Fruit fly (Drosophila melanogaster) whole organism, wandering third instar larva: ENCODE results near the gene CG43841.

Experiments used
- Abd-B ChIP-seq: fragments of >200 bp; optimal IDR thresholded peaks from 2 replicates; lab custom pipeline; 2017; ENCODE audit warnings: missing biosample characterization, missing genetic modification characterization
- CG32264 ChIP-seq: fragments of 200-800 bp; sonication (Bioruptor generic); optimal IDR thresholded peaks from 2 replicates; lab custom pipeline; 2016; ENCODE audit warnings: missing biosample characterization, missing genetic modification characterization
- Hr83 ChIP-seq: fragments of 200-300 bp; sonication (Bioruptor generic); optimal IDR thresholded peaks from 2 replicates; lab custom pipeline; 2016; ENCODE audit warnings: missing biosample characterization, mild to moderate bottlenecking, missing genetic modification characterization, moderate library complexity; ENCODE audit not compliant: poor library complexity, severe bottlenecking
- Sp1 ChIP-seq: fragments of 200-800 bp; sonication (Bioruptor generic); optimal IDR thresholded peaks from 3 replicates; lab custom pipeline; 2019; ENCODE audit warnings: missing biosample characterization, mild to moderate bottlenecking, missing genetic modification characterization, moderate library complexity
- br ChIP-seq: fragments of 200-800 bp; sonication (Bioruptor generic); optimal IDR thresholded peaks from 2 replicates; lab custom pipeline; 2016; ENCODE audit warnings: missing biosample characterization, missing genetic modification characterization
- brk ChIP-seq: fragments of 200-800 bp; sonication (Bioruptor generic); optimal IDR thresholded peaks from 2 replicates; lab custom pipeline; 2016; ENCODE audit warnings: missing biosample characterization, mild to moderate bottlenecking, missing genetic modification characterization
- dmrt93B ChIP-seq: fragments of 200-800 bp; sonication (Bioruptor generic); optimal IDR thresholded peaks from 2 replicates; lab custom pipeline; 2018; ENCODE audit warnings: missing biosample characterization, mild to moderate bottlenecking, missing genetic modification characterization
- h ChIP-seq: fragments of 200-800 bp; sonication (Bioruptor generic); optimal IDR thresholded peaks from 3 replicates; lab custom pipeline; 2016; ENCODE audit warnings: missing biosample characterization, mild to moderate bottlenecking, missing genetic modification characterization
- lola ChIP-seq: fragments of >200 bp; optimal IDR thresholded peaks from 2 replicates; lab custom pipeline; 2017; ENCODE audit warnings: missing biosample characterization, missing genetic modification characterization
- psq ChIP-seq: fragments of 200-800 bp; sonication (Bioruptor generic); optimal IDR thresholded peaks from 3 replicates; lab custom pipeline; 2017; ENCODE audit warnings: missing biosample characterization, mild to moderate bottlenecking, missing genetic modification characterization, moderate library complexity
- woc ChIP-seq: sonication (Bioruptor generic); optimal IDR thresholded peaks from 2 replicates; lab custom pipeline; 2016; ENCODE audit warnings: missing biosample characterization, mild to moderate bottlenecking, missing genetic modification characterization

- TF ChIP-seq h (no peak), woc (GFP tag; lab: Kevin White, UChicago) (no peak), br (GFP tag; lab: Kevin White, UChicago) (no peak), brk (GFP tag; lab: Kevin White, UChicago) (no peak), Hr83 (GFP tag; lab: Kevin White, UChicago) (no peak), Sp1 (GFP tag; lab: Kevin White, UChicago) (no peak), psq (GFP tag; lab: Kevin White, UChicago) (no peak), lola (GFP tag; lab: Kevin White, UChicago) (no peak), Abd-B (no peak), dmrt93B (GFP tag; lab: Kevin White, UChicago) (no peak), CG32264 (GFP tag; lab: Kevin White, UChicago) (no peak)
These were observed 39.5 kb upstream of the CG43841 start, which contains the start of gene CG34328 for dm6 chrX:18399965-18400364.
